Fruit fly (Drosophila melanogaster): Measurements from ENCODE around the gene Atg8a.

Atg8a gene

dm6 chrX:10728541-10728968 is 39.6 kb downstream of the Atg8a start (continued):
- TF ChIP-seq C15 (GFP tag; IDR thresholded peaks at IDR 0.05), result no peak
- peak; percentile 75 for TF ChIP-seq Dip2 (GFP tag; IDR thresholded peaks at IDR 0.05)
- no peak for TF ChIP-seq HLH3B (GFP tag; IDR thresholded peaks at IDR 0.05)
- no peak for TF ChIP-seq Adf1 (GFP tag; IDR thresholded peaks at IDR 0.05)
- no peak for TF ChIP-seq sna (GFP tag; IDR thresholded peaks at IDR 0.05; ENCODE audit: partially characterized antibody)
- no peak for TF ChIP-seq Awh (GFP tag; IDR thresholded peaks at IDR 0.05)
- no peak for TF ChIP-seq nerfin-1 (tag; optimal IDR thresholded peaks at IDR 0.05)
- no peak for TF ChIP-seq oc (tag; optimal IDR thresholded peaks at IDR 0.05)
- 0 out of 3 replicates have a peak, but pooled peaks have one; percentile 12 for TF ChIP-seq CG6791 (GFP tag; IDR thresholded peaks at IDR 0.05; ENCODE audit: partially characterized antibody)
- 0 out of 3 replicates have a peak, but pooled peaks have one; percentile 19 for TF ChIP-seq ken (GFP tag; IDR thresholded peaks at IDR 0.05)
- TF ChIP-seq mirr (GFP tag; optimal IDR thresholded peaks at IDR 0.05), result no peak
- peak; percentile 60 for TF ChIP-seq stwl (tag; optimal IDR thresholded peaks at IDR 0.05)
- TF ChIP-seq B-H1 (GFP tag; IDR thresholded peaks at IDR 0.05), result no peak
- TF ChIP-seq CTCF (GFP tag; optimal IDR thresholded peaks at IDR 0.05), result peak; percentile 89
- no peak for TF ChIP-seq Camta (GFP tag; optimal IDR thresholded peaks at IDR 0.05)
- TF ChIP-seq bcd (GFP tag; optimal IDR thresholded peaks at IDR 0.05), result no peak
- no peak for TF ChIP-seq CHES-1-like (GFP tag; optimal IDR thresholded peaks at IDR 0.05)
- TF ChIP-seq Sin3A (optimal IDR thresholded peaks at IDR 0.05), result no peak

dm6 chrX:10728024-10728423 is 40.1 kb downstream of the Atg8a start:
- TF ChIP-seq E2f2 (GFP tag; IDR thresholded peaks at IDR 0.05) (no peak), eve (GFP tag; optimal IDR thresholded peaks at IDR 0.05) (peak in 1 of 2 experiments; percentile 12), CG3407 (GFP tag; optimal IDR thresholded peaks at IDR 0.05) (peak; percentile 10), lbe (GFP tag; optimal IDR thresholded peaks at IDR 0.05) (peak; percentile 77), sens (GFP tag) (peak; percentile 80), wor (GFP tag; IDR thresholded peaks at IDR 0.05) (no peak), dpn (GFP tag; optimal IDR thresholded peaks at IDR 0.05) (no peak), klu (GFP tag; IDR thresholded peaks at IDR 0.05) (no peak), CkIIα-i1 (GFP tag; IDR thresholded peaks at IDR 0.05) (no peak), ind (GFP tag; optimal IDR thresholded peaks at IDR 0.05) (no peak), cg (GFP tag; optimal IDR thresholded peaks at IDR 0.05) (no peak), CG31441 (GFP tag; IDR thresholded peaks at IDR 0.05) (no peak), Sox100B (GFP tag; optimal IDR thresholded peaks at IDR 0.05) (peak; percentile 11), CG2875 (GFP tag; optimal IDR thresholded peaks at IDR 0.05) (peak; percentile 30), Nf-YB (GFP tag; optimal IDR thresholded peaks at IDR 0.05) (no peak), ATbp (GFP tag; optimal IDR thresholded peaks at IDR 0.05) (peak; percentile 31), CG11456 (GFP tag; IDR thresholded peaks at IDR 0.05) (no peak), Lpt (GFP tag; optimal IDR thresholded peaks at IDR 0.05) (no peak), CG16815 (GFP tag; optimal IDR thresholded peaks at IDR 0.05) (no peak), disco-r (GFP tag; optimal IDR thresholded peaks at IDR 0.05) (no peak)

- TF ChIP-seq CG7963 (GFP tag; IDR thresholded peaks at IDR 0.05; ENCODE audit: partially characterized antibody) (no peak), CG11696 (GFP tag; IDR thresholded peaks at IDR 0.05) (no peak), Asciz (GFP tag; optimal IDR thresholded peaks at IDR 0.05) (no peak), CG7786 (GFP tag; optimal IDR thresholded peaks at IDR 0.05) (no peak), CG2199 (GFP tag; IDR thresholded peaks at IDR 0.05) (0 out of 3 replicates have a peak, but pooled peaks have one; percentile 46)
Observed at dm6 chrX:10727318-10727717, 40.8 kb downstream of the Atg8a start.
